Fruit fly (Drosophila melanogaster) whole organism: ENCODE measurements around the gene CG6299.

Experiments
- CG8478 ChIP-seq: fragments of >200 bp; optimal IDR thresholded peaks from 2 replicates; lab custom pipeline; 2018; ENCODE audit warnings: inconsistent platforms
- Dll ChIP-seq: fragments of >200 bp; optimal IDR thresholded peaks from 2 replicates; lab custom pipeline; 2017
- EcR ChIP-seq, 2 experiments: fragments of >200 bp; optimal IDR thresholded peaks; 2 replicates each; lab custom pipeline; 2017; ENCODE audit warnings: missing biosample characterization in 2 of 2, missing genetic modification characterization in 2 of 2, missing genetic modification reagents in 2 of 2
- pan ChIP-seq: fragments of >200 bp; optimal IDR thresholded peaks from 2 replicates; lab custom pipeline; 2017
- psq ChIP-seq: fragments of >200 bp; optimal IDR thresholded peaks from 2 replicates; lab custom pipeline; 2017
- usp ChIP-seq: fragments of >200 bp; optimal IDR thresholded peaks from 2 replicates; lab custom pipeline; 2017; ENCODE audit warnings: missing biosample characterization, missing genetic modification characterization, mixed read lengths

DNA sequence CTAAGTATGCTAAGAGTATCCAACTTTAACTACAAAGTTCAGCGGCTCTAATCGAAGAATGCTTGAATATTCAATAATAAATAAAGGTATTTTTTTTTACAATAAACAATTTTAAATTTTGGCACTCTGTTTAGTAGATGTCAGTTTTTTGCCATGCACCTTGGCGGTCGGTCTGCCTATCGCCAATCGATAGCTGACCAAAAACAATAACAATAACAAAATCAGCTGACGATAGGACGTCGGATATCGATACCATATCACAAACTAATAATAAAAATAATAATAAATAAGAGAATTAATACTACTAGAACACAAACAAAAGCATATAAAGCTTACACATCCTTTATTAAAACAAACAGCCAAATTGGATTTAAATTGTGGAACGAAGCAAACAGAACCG lies 24.2 kb downstream of the CG6299 start, which contains the start of gene Gmap:
- TF ChIP-seq psq (lab: Kevin White, UChicago) (no peak), EcR (GFP tag; optimal IDR thresholded peaks at IDR 0.05; lab: Kevin White, UChicago) (no peak), usp (GFP tag; lab: Kevin White, UChicago) (no peak), CG8478 (lab: Kevin White, UChicago) (no peak), pan (lab: Kevin White, UChicago) (no peak), Dll (lab: Kevin White, UChicago) (no peak)
